Worm (Caenorhabditis elegans) whole organism, L4/young adult: ENCODE data around the gene F13H8.8.

Experiments
- dao-5 ChIP-seq: sonication (generic microtip); optimal IDR thresholded peaks from 2 replicates; lab custom pipeline; 2016; ENCODE audit warnings: missing genotype, missing genetic modification characterization, moderate library complexity, missing compliant biosample characterization
- him-1 ChIP-seq: sonication (generic microtip); optimal IDR thresholded peaks from 2 replicates; lab custom pipeline; 2016; ENCODE audit warnings: missing genotype, missing genetic modification reagents, missing genetic modification characterization, missing compliant biosample characterization

DNA sequence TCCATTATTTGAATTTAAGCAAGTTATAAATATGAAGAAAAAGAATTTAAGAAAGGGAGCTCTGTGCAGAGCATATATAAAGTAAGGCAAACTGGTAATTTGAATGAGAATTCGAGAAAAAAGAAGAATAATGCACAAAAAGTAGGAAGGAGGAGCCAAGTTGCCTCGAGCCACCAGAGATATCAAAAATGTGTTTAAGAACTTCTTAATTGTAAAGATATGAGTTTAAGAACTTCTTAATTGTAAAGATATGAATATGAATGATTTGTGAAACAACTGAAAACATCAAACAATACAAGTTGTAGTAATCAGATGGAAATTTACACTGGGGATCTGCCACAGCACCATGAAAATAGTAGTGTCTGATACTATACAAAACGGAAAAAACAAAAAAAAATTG is 19.0 kb upstream of the F13H8.8 start, which contains the start of gene F13H8.6:
- TF ChIP-seq him-1 (tag; lab: Kevin White, UChicago) (no peak), dao-5 (tag; lab: Kevin White, UChicago) (no peak)
